Worm (Caenorhabditis elegans) whole organism, young adult: ENCODE measurements around the gene epg-4.

ENCODE experiments used
- B0261.1 ChIP-seq: sonication (generic microtip); optimal IDR thresholded peaks from 2 replicates; lab custom pipeline; 2016; ENCODE audit warnings: mild to moderate bottlenecking, missing genetic modification characterization, moderate library complexity, missing compliant biosample characterization
- C06A6.2 ChIP-seq: fragments of 200-800 bp; sonication (Bioruptor generic); conservative IDR thresholded peaks from 2 replicates; pipeline ENCODE4 v1.3.6; 2022; ENCODE audit warnings: missing genetic modification characterization, missing compliant biosample characterization
- F22D6.2 ChIP-seq: sonication (generic microtip); optimal IDR thresholded peaks from 2 replicates; lab custom pipeline; 2016; ENCODE audit warnings: mild to moderate bottlenecking, missing genetic modification characterization, missing compliant biosample characterization
- F49E8.2 ChIP-seq: sonication (generic microtip); optimal IDR thresholded peaks from 3 replicates; lab custom pipeline; 2017; ENCODE audit warnings: missing genetic modification characterization, mild to moderate bottlenecking, missing compliant biosample characterization, antibody characterized with exemption, moderate library complexity; ENCODE audit not compliant: insufficient read depth
- F52B5.7 ChIP-seq: sonication (generic microtip); optimal IDR thresholded peaks from 2 replicates; lab custom pipeline; 2016; ENCODE audit warnings: mild to moderate bottlenecking, missing genetic modification characterization, missing compliant biosample characterization
- F55B11.4 ChIP-seq: sonication (generic microtip); optimal IDR thresholded peaks from 2 replicates; lab custom pipeline; 2016; ENCODE audit warnings: missing compliant biosample characterization, missing genetic modification characterization, borderline replicate concordance; ENCODE audit not compliant: insufficient read depth
- T26A5.8 ChIP-seq: sonication (generic microtip); optimal IDR thresholded peaks from 2 replicates; lab custom pipeline; 2016; ENCODE audit warnings: missing genetic modification characterization, missing compliant biosample characterization
- Y95B8A.8 ChIP-seq: fragments of 200-800 bp; sonication (Bioruptor generic); IDR thresholded peaks from 2 replicates; pipeline ENCODE4 v1.3.6; 2022; ENCODE audit warnings: missing genetic modification reagents, missing genetic modification characterization, missing compliant biosample characterization
- ZK185.1 ChIP-seq: sonication (generic microtip); optimal IDR thresholded peaks from 2 replicates; lab custom pipeline; 2016; ENCODE audit warnings: mild to moderate bottlenecking, missing genetic modification characterization, missing compliant biosample characterization; ENCODE audit not compliant: poor library complexity, severe bottlenecking
- akir-1 ChIP-seq: fragments of 200-800 bp; sonication (Bioruptor generic); optimal IDR thresholded peaks from 2 replicates; lab custom pipeline; 2018; ENCODE audit warnings: mild to moderate bottlenecking, missing genetic modification characterization, moderate library complexity, missing compliant biosample characterization
- ama-1 ChIP-seq, 3 experiments: fragments of 150-350 bp in 1 of 3; sonication (generic microtip) in 2 of 3; optimal IDR thresholded peaks; 2 replicates each; lab custom pipeline; 2014 to 2018; ENCODE audit warnings: missing biosample characterization in 2 of 3, missing genetic modification characterization in 2 of 3, missing genetic modification reagents in 2 of 3
- aptf-2 ChIP-seq: fragments of 200-800 bp; sonication (Bioruptor generic); conservative IDR thresholded peaks from 2 replicates; pipeline ENCODE4 v1.3.6; 2022; ENCODE audit warnings: missing genetic modification reagents, missing genetic modification characterization, missing compliant biosample characterization
- aptf-3 ChIP-seq: fragments of 200-800 bp; sonication (Bioruptor generic); IDR thresholded peaks from 2 replicates; pipeline ENCODE4 v1.3.6; 2022; ENCODE audit warnings: missing genetic modification characterization, missing compliant biosample characterization
- attf-3 ChIP-seq: fragments of 200-800 bp; sonication (Bioruptor generic); conservative IDR thresholded peaks from 2 replicates; pipeline ENCODE4 v1.3.6; 2022; ENCODE audit warnings: missing genetic modification reagents, missing genetic modification characterization, missing compliant biosample characterization
- attf-6 ChIP-seq: fragments of 200-800 bp; sonication (Bioruptor generic); IDR thresholded peaks from 2 replicates; pipeline ENCODE4 v1.3.6; 2022; ENCODE audit warnings: missing genetic modification reagents, missing genetic modification characterization, missing compliant biosample characterization
- ccch-3 ChIP-seq: fragments of 200-800 bp; sonication (Bioruptor generic); optimal IDR thresholded peaks from 2 replicates; lab custom pipeline; 2018; ENCODE audit warnings: mild to moderate bottlenecking, missing genetic modification characterization, missing compliant biosample characterization
- cebp-1 ChIP-seq, 2 experiments: fragments of 200-800 bp in 1 of 2; sonication (Bioruptor generic) in 1 of 2; sonication (generic microtip) in 1 of 2; IDR thresholded peaks in 1 of 2; optimal IDR thresholded peaks in 1 of 2; 2 replicates each; pipeline versions ENCODE4 v1.3.6 to Lab custom; 2017 to 2022; ENCODE audit warnings: missing compliant biosample characterization in 2 of 2, missing genetic modification characterization in 2 of 2, mild to moderate bottlenecking in 1 of 2, missing genetic modification reagents in 1 of 2, moderate library complexity in 1 of 2
- cebp-2 ChIP-seq: fragments of 200-800 bp; sonication (Bioruptor generic); IDR thresholded peaks from 2 replicates; pipeline ENCODE4 v1.3.6; 2022; ENCODE audit warnings: missing genetic modification characterization, missing compliant biosample characterization
- ceh-100 ChIP-seq: fragments of 200-800 bp; sonication (Bioruptor generic); IDR thresholded peaks from 2 replicates; pipeline ENCODE4 v1.3.6; 2022; ENCODE audit warnings: missing genetic modification reagents, missing genetic modification characterization, missing compliant biosample characterization
- ceh-79 ChIP-seq: sonication (generic microtip); optimal IDR thresholded peaks from 2 replicates; lab custom pipeline; 2017; ENCODE audit warnings: mild to moderate bottlenecking, missing genetic modification characterization, missing compliant biosample characterization
- die-1 ChIP-seq: sonication (generic microtip); optimal IDR thresholded peaks from 2 replicates; lab custom pipeline; 2016; ENCODE audit warnings: missing genotype, mild to moderate bottlenecking, missing genetic modification characterization, missing compliant biosample characterization
- dpff-1 ChIP-seq: sonication (generic microtip); optimal IDR thresholded peaks from 2 replicates; lab custom pipeline; 2017; ENCODE audit warnings: mild to moderate bottlenecking, missing genetic modification characterization, missing compliant biosample characterization
- dpl-1 ChIP-seq: fragments of 150-350 bp; optimal IDR thresholded peaks from 2 replicates; lab custom pipeline; 2014; ENCODE audit warnings: missing biosample characterization, missing genetic modification reagents, missing genetic modification characterization
- efl-1 ChIP-seq: fragments of 150-350 bp; optimal IDR thresholded peaks from 2 replicates; lab custom pipeline; 2014; ENCODE audit warnings: missing biosample characterization, missing genetic modification reagents, missing genetic modification characterization
- egl-18 ChIP-seq: fragments of 200-800 bp; sonication (Bioruptor generic); IDR thresholded peaks from 2 replicates; pipeline ENCODE4 v1.3.6; 2022; ENCODE audit warnings: missing genetic modification reagents, missing genetic modification characterization, missing compliant biosample characterization
- egl-44 ChIP-seq: fragments of 200-800 bp; sonication (Bioruptor generic); IDR thresholded peaks from 2 replicates; pipeline ENCODE4 v1.3.6; 2022; ENCODE audit warnings: missing genetic modification reagents, missing genetic modification characterization, missing compliant biosample characterization
- gei-17 ChIP-seq: fragments of 200-800 bp; sonication (Bioruptor generic); optimal IDR thresholded peaks from 2 replicates; lab custom pipeline; 2018; ENCODE audit warnings: mild to moderate bottlenecking, missing genetic modification characterization, missing compliant biosample characterization
- hlh-12 ChIP-seq: sonication (generic microtip); optimal IDR thresholded peaks from 2 replicates; lab custom pipeline; 2016; ENCODE audit warnings: missing genetic modification characterization, missing compliant biosample characterization
- let-526 ChIP-seq: fragments of 200-800 bp; sonication (Bioruptor generic); IDR thresholded peaks from 2 replicates; pipeline ENCODE4 v1.3.6; 2022; ENCODE audit warnings: missing genetic modification reagents, missing genetic modification characterization, missing compliant biosample characterization
- let-607 ChIP-seq, 2 experiments: fragments of 200-800 bp in 1 of 2; sonication (Bioruptor generic) in 1 of 2; sonication (generic microtip) in 1 of 2; optimal IDR thresholded peaks; 2 replicates each; lab custom pipeline; 2016 to 2018; ENCODE audit warnings: mild to moderate bottlenecking in 2 of 2, missing compliant biosample characterization in 2 of 2, missing genetic modification characterization in 2 of 2, moderate library complexity in 2 of 2, missing genotype in 1 of 2
- lin-40 ChIP-seq: sonication (generic microtip); optimal IDR thresholded peaks from 2 replicates; lab custom pipeline; 2016; ENCODE audit warnings: missing genetic modification characterization, mild to moderate bottlenecking, missing compliant biosample characterization, missing genotype, missing genetic modification reagents
- lsl-1 ChIP-seq: fragments of 200-800 bp; sonication (Bioruptor generic); optimal IDR thresholded peaks from 2 replicates; lab custom pipeline; 2018; ENCODE audit warnings: mild to moderate bottlenecking, missing genetic modification characterization, moderate library complexity, missing compliant biosample characterization
- mel-28 ChIP-seq: sonication (generic microtip); optimal IDR thresholded peaks from 2 replicates; lab custom pipeline; 2016; ENCODE audit warnings: borderline replicate concordance, mild to moderate bottlenecking, missing genetic modification characterization, missing compliant biosample characterization
- nfya-1 ChIP-seq: sonication (generic microtip); optimal IDR thresholded peaks from 2 replicates; lab custom pipeline; 2017; ENCODE audit warnings: antibody characterized with exemption, missing compliant biosample characterization, missing genetic modification characterization, borderline replicate concordance; ENCODE audit not compliant: insufficient read depth
- nfya-2 ChIP-seq: fragments of 200-800 bp; sonication (Bioruptor generic); IDR thresholded peaks from 2 replicates; pipeline ENCODE4 v1.3.6; 2022; ENCODE audit warnings: missing genetic modification reagents, missing genetic modification characterization, missing compliant biosample characterization
- nfyb-1 ChIP-seq: fragments of 200-800 bp; sonication (Bioruptor generic); IDR thresholded peaks from 2 replicates; pipeline ENCODE4 v1.3.6; 2022; ENCODE audit warnings: missing genetic modification reagents, missing genetic modification characterization, missing compliant biosample characterization
- nhr-80 ChIP-seq: sonication (generic microtip); optimal IDR thresholded peaks from 2 replicates; lab custom pipeline; 2016; ENCODE audit warnings: missing genetic modification characterization, missing compliant biosample characterization
- repo-1 ChIP-seq: sonication (generic microtip); optimal IDR thresholded peaks from 2 replicates; lab custom pipeline; 2017; ENCODE audit warnings: mild to moderate bottlenecking, missing genetic modification characterization, missing compliant biosample characterization
- sdz-38 ChIP-seq: sonication (generic microtip); optimal IDR thresholded peaks from 2 replicates; lab custom pipeline; 2016; ENCODE audit warnings: missing genotype, missing genetic modification characterization, missing compliant biosample characterization
- sea-2 ChIP-seq: fragments of 200-800 bp; sonication (Bioruptor generic); IDR thresholded peaks from 2 replicates; pipeline ENCODE4 v1.3.6; 2022; ENCODE audit warnings: missing genetic modification characterization, missing compliant biosample characterization
- somi-1 ChIP-seq: fragments of 200-800 bp; sonication (Bioruptor generic); optimal IDR thresholded peaks from 2 replicates; lab custom pipeline; 2018; ENCODE audit warnings: mild to moderate bottlenecking, missing genetic modification characterization, missing compliant biosample characterization
- tbp1 ChIP-seq: fragments of 200-800 bp; sonication (Bioruptor generic); optimal IDR thresholded peaks from 2 replicates; lab custom pipeline; 2018; ENCODE audit warnings: mild to moderate bottlenecking, missing genetic modification characterization, missing compliant biosample characterization
- tbx-9 ChIP-seq: sonication (generic microtip); optimal IDR thresholded peaks from 2 replicates; lab custom pipeline; 2016; ENCODE audit warnings: borderline replicate concordance, missing genetic modification characterization, inconsistent platforms, missing compliant biosample characterization
- unc-62 ChIP-seq: fragments of 150-350 bp; optimal IDR thresholded peaks from 2 replicates; lab custom pipeline; 2014; ENCODE audit warnings: missing biosample characterization, missing genetic modification reagents, missing genetic modification characterization
- zfh-2 ChIP-seq: fragments of 200-800 bp; sonication (Bioruptor generic); conservative IDR thresholded peaks from 2 replicates; pipeline ENCODE4 v1.3.6; 2022; ENCODE audit warnings: missing genetic modification reagents, missing genetic modification characterization, missing compliant biosample characterization
- ztf-26 ChIP-seq: sonication (generic microtip); optimal IDR thresholded peaks from 2 replicates; lab custom pipeline; 2017; ENCODE audit warnings: missing genetic modification characterization, missing compliant biosample characterization
- ztf-3 ChIP-seq: fragments of 200-800 bp; sonication (Bioruptor generic); optimal IDR thresholded peaks from 2 replicates; lab custom pipeline; 2018; ENCODE audit warnings: mild to moderate bottlenecking, missing genetic modification characterization, missing compliant biosample characterization
- ztf-6 ChIP-seq: fragments of 200-800 bp; sonication (Bioruptor generic); IDR thresholded peaks from 2 replicates; pipeline ENCODE4 v1.3.6; 2022; ENCODE audit warnings: missing genetic modification reagents, missing genetic modification characterization, missing compliant biosample characterization

Gene epg-4

ce11 chrIII:7181822-7182221 is at the start of gene epg-4 (continued):
- TF ChIP-seq ZK185.1 (tag; lab: Kevin White, UChicago), result peak; percentile 24
- no peak for TF ChIP-seq ztf-26 (tag; lab: Kevin White, UChicago)
- peak; percentile 18 for TF ChIP-seq efl-1 (GFP tag; lab: Kevin White, UChicago)
- TF ChIP-seq sdz-38 (tag; lab: Kevin White, UChicago), result no peak
- TF ChIP-seq lsl-1 (GFP tag; lab: Kevin White, UChicago), result no peak
- no peak for TF ChIP-seq zfh-2 (GFP tag; lab: Robert Waterston, UW)
- 0 out of 2 replicates have a peak, but pooled peaks have one; percentile 76 for TF ChIP-seq aptf-3
- TF ChIP-seq cebp-1 (GFP tag; IDR thresholded peaks at IDR 0.05; lab: Robert Waterston, UW), result peak; percentile 81
- TF ChIP-seq cebp-1 (tag; optimal IDR thresholded peaks at IDR 0.05; lab: Kevin White, UChicago), result peak; percentile 86
- TF ChIP-seq ccch-3, result no peak
- no peak for TF ChIP-seq tbx-9
- no peak for TF ChIP-seq akir-1
- TF ChIP-seq cebp-2 (GFP tag; lab: Robert Waterston, UW), result no peak
- TF ChIP-seq T26A5.8, result no peak
- TF ChIP-seq F49E8.2 (tag; lab: Kevin White, UChicago), result peak; percentile 71
- no peak for TF ChIP-seq egl-18 (GFP tag; lab: Robert Waterston, UW)
- TF ChIP-seq B0261.1 (tag; lab: Kevin White, UChicago), result no peak
- no peak for TF ChIP-seq let-526
- 0 out of 2 replicates have a peak, but pooled peaks have one; percentile 31 for TF ChIP-seq attf-6 (GFP tag; lab: Robert Waterston, UW)
- TF ChIP-seq tbp1 (GFP tag; lab: Kevin White, UChicago), result peak; percentile 53
- TF ChIP-seq C06A6.2 (GFP tag; lab: Robert Waterston, UW), result no peak
- TF ChIP-seq F55B11.4 (tag; lab: Kevin White, UChicago), result no peak
- TF ChIP-seq unc-62, result no peak
- TF ChIP-seq nhr-80, result peak; percentile 53
- peak; percentile 25 for TF ChIP-seq F52B5.7 (tag; lab: Kevin White, UChicago)
- TF ChIP-seq gei-17 (GFP tag; lab: Kevin White, UChicago), result no peak
- TF ChIP-seq dpff-1, result no peak
- TF ChIP-seq let-607 (tag; optimal IDR thresholded peaks at IDR 0.05; lab: Kevin White, UChicago), result peak in 1 of 2 experiments; percentile 49
- no peak for TF ChIP-seq dpl-1
- peak; percentile 62; the same call in 1 of the 2 replicates for TF ChIP-seq nfyb-1 (GFP tag; lab: Robert Waterston, UW)
- no peak for TF ChIP-seq nfya-1 (tag; lab: Kevin White, UChicago)
- TF ChIP-seq aptf-2 (GFP tag; lab: Robert Waterston, UW), result no peak
- no peak for TF ChIP-seq ama-1 (optimal IDR thresholded peaks at IDR 0.05; lab: Kevin White, UChicago)
- peak; percentile 2 to 16 for TF ChIP-seq ama-1 (GFP tag; optimal IDR thresholded peaks at IDR 0.05; lab: Kevin White, UChicago)
- peak; percentile 49 for TF ChIP-seq die-1
- no peak for TF ChIP-seq ztf-3 (GFP tag; lab: Kevin White, UChicago)
- no peak; the same call in 1 of the 2 replicates for TF ChIP-seq Y95B8A.8 (GFP tag; lab: Robert Waterston, UW)
- no peak for TF ChIP-seq mel-28 (tag; lab: Kevin White, UChicago)
- no peak for TF ChIP-seq hlh-12
- no peak for TF ChIP-seq F22D6.2 (tag; lab: Kevin White, UChicago)
- TF ChIP-seq repo-1, result no peak
- no peak for TF ChIP-seq egl-44 (GFP tag; lab: Robert Waterston, UW)
- TF ChIP-seq ceh-79 (tag; lab: Kevin White, UChicago), result no peak
- TF ChIP-seq lin-40 (tag; lab: Kevin White, UChicago), result no peak
- TF ChIP-seq ztf-6 (GFP tag; lab: Robert Waterston, UW), result no peak
- TF ChIP-seq ceh-100 (GFP tag; lab: Robert Waterston, UW), result peak; percentile 75
- peak; percentile 0 for TF ChIP-seq somi-1 (GFP tag; lab: Kevin White, UChicago)
- TF ChIP-seq sea-2, result no peak
- TF ChIP-seq attf-3 (GFP tag; lab: Robert Waterston, UW), result no peak
- no peak for TF ChIP-seq nfya-2 (GFP tag; lab: Robert Waterston, UW)
